Fruit fly (Drosophila melanogaster) Kc167 (cell line): ENCODE data around the gene TwdlX.

Experiments used
- Myc ChIP-seq: fragments of >200 bp; optimal IDR thresholded peaks from 2 replicates; lab custom pipeline; 2017; ENCODE audit warnings: missing external identifiers
- Sin3A ChIP-seq: fragments of >200 bp; optimal IDR thresholded peaks from 2 replicates; lab custom pipeline; 2018; ENCODE audit warnings: missing external identifiers
- h ChIP-seq: fragments of >200 bp; optimal IDR thresholded peaks from 3 replicates; lab custom pipeline; 2018; ENCODE audit warnings: missing external identifiers
- psq ChIP-seq: fragments of >200 bp; optimal IDR thresholded peaks from 2 replicates; lab custom pipeline; 2017; ENCODE audit warnings: missing external identifiers

- TF ChIP-seq h (lab: Kevin White, UChicago), result no peak
- TF ChIP-seq Myc, result no peak
- TF ChIP-seq Sin3A (lab: Kevin White, UChicago), result no peak
- TF ChIP-seq psq, result no peak
These were observed at the start of gene TwdlX for dm6 chrX:16730791-16731190.
